Worm (Caenorhabditis elegans) whole organism, early embryonic: Measurements from ENCODE around the gene lgc-20.

Experiments
- B0310.2 ChIP-seq: sonication (generic microtip); optimal IDR thresholded peaks from 2 replicates; lab custom pipeline; 2016; ENCODE audit warnings: mild to moderate bottlenecking, missing genetic modification characterization, missing compliant biosample characterization
- aly-1 ChIP-seq: sonication (generic microtip); optimal IDR thresholded peaks from 2 replicates; lab custom pipeline; 2016; ENCODE audit warnings: missing genetic modification characterization, missing compliant biosample characterization
- ama-1 ChIP-seq: fragments of 150-350 bp; optimal IDR thresholded peaks from 2 replicates; lab custom pipeline; 2014
- ceh-13 ChIP-seq: fragments of 200-800 bp; sonication (Bioruptor generic); optimal IDR thresholded peaks from 2 replicates; lab custom pipeline; 2018; ENCODE audit warnings: mild to moderate bottlenecking, missing genetic modification characterization, missing compliant biosample characterization
- ets-7 ChIP-seq: sonication (generic microtip); optimal IDR thresholded peaks from 2 replicates; lab custom pipeline; 2016; ENCODE audit warnings: missing genotype, missing genetic modification characterization, missing compliant biosample characterization
- flt-1 ChIP-seq: fragments of 200-800 bp; sonication (Bioruptor generic); IDR thresholded peaks from 2 replicates; pipeline ENCODE4 v1.3.6; 2022; ENCODE audit warnings: missing genetic modification characterization, missing compliant biosample characterization
- hmbx-1 ChIP-seq: sonication (generic microtip); optimal IDR thresholded peaks from 2 replicates; lab custom pipeline; 2016; ENCODE audit warnings: mild to moderate bottlenecking, missing genetic modification characterization, missing compliant biosample characterization
- hnd-1 ChIP-seq: sonication (generic microtip); optimal IDR thresholded peaks from 2 replicates; lab custom pipeline; 2016; ENCODE audit warnings: missing genetic modification characterization, missing compliant biosample characterization
- pes-1 ChIP-seq: fragments of 200-800 bp; sonication (Bioruptor generic); IDR thresholded peaks from 2 replicates; pipeline ENCODE4 v1.3.6; 2022; ENCODE audit warnings: missing genetic modification reagents, missing genetic modification characterization, missing compliant biosample characterization
- scrt-1 ChIP-seq: fragments of 200-800 bp; sonication (Bioruptor generic); IDR thresholded peaks from 2 replicates; pipeline ENCODE4 v1.3.6; 2022; ENCODE audit warnings: missing genetic modification characterization, missing compliant biosample characterization
- sea-1 ChIP-seq: fragments of 200-800 bp; sonication (Bioruptor generic); conservative IDR thresholded peaks from 2 replicates; pipeline ENCODE4 v1.3.6; 2022; ENCODE audit warnings: missing genetic modification characterization, missing compliant biosample characterization
- tbx-11 ChIP-seq: fragments of 200-800 bp; sonication (Bioruptor generic); IDR thresholded peaks from 2 replicates; pipeline ENCODE4 v1.3.6; 2022; ENCODE audit warnings: missing genetic modification characterization, missing compliant biosample characterization
- tbx-37 ChIP-seq: fragments of 200-800 bp; sonication (Bioruptor generic); conservative IDR thresholded peaks from 2 replicates; pipeline ENCODE4 v1.3.6; 2022; ENCODE audit warnings: missing genetic modification reagents, missing genetic modification characterization, missing compliant biosample characterization
- tra-4 ChIP-seq: sonication (generic microtip); optimal IDR thresholded peaks from 2 replicates; lab custom pipeline; 2017; ENCODE audit warnings: missing genetic modification characterization, missing compliant biosample characterization

DNA sequence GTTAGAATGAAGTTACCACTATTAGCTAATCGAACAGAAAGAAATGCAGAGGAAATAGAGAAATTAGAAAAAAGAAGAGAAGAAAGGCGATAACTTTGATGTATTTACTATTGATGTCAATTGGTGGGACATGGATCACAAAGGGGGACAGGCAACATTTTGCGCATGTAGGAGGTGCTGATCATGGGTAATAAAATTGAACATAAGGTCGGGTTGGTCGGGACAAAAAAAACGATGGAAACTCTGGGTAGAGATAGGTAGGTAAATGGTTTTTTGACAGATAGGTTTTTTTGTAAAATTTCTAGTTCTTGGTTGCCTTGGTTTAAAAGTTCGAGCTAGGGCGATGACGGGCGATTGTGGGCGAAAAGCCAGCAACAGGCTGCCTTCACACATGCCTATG lies 47.5 kb upstream of the lgc-20 start, which contains the start of gene shn-1:
- TF ChIP-seq hnd-1 (tag; lab: Kevin White, UChicago) (no peak), ama-1 (no peak), aly-1 (tag; lab: Kevin White, UChicago) (no peak), ceh-13 (no peak), ets-7 (no peak), B0310.2 (no peak), flt-1 (no peak), tbx-37 (GFP tag; lab: Robert Waterston, UW) (no peak), hmbx-1 (no peak), tbx-11 (no peak), tra-4 (no peak), sea-1 (no peak), scrt-1 (GFP tag; lab: Robert Waterston, UW) (no peak), pes-1 (GFP tag; lab: Robert Waterston, UW) (no peak)
